Worm (Caenorhabditis elegans): Measurements from ENCODE around the gene cyp-31A5.

Gene cyp-31A5

ce11 chrIV:13370235-13370739, 30.8 kb upstream of the cyp-31A5 start, which contains the start of the genes rla-2, popl-7 and Y62E10A.24 (continued):
- TF ChIP-seq grh-1 (GFP tag; IDR thresholded peaks at IDR 0.05) (no peak), ceh-88 (GFP tag; IDR thresholded peaks at IDR 0.05) (no peak), unc-86 (tag; optimal IDR thresholded peaks at IDR 0.05) (no peak), hpl-2 (GFP tag; optimal IDR thresholded peaks at IDR 0.05) (no peak), elt-2 (tag; optimal IDR thresholded peaks at IDR 0.05) (no peak), ceh-82 (tag; optimal IDR thresholded peaks at IDR 0.05) (peak in 2 of 3 experiments; percentile 10 to 33), snu-23 (GFP tag; optimal IDR thresholded peaks at IDR 0.05) (peak; percentile 35), blmp-1 (tag; optimal IDR thresholded peaks at IDR 0.05) (peak; percentile 28), fkh-10 (GFP tag; optimal IDR thresholded peaks at IDR 0.05) (no peak), ceh-90 (tag; optimal IDR thresholded peaks at IDR 0.05) (no peak), mdl-1 (tag; optimal IDR thresholded peaks at IDR 0.05) (no peak), ztf-4 (tag; optimal IDR thresholded peaks at IDR 0.05) (no peak), fkh-8 (tag; optimal IDR thresholded peaks at IDR 0.05) (no peak), C16A3.4 (tag; optimal IDR thresholded peaks at IDR 0.05) (peak; percentile 6), hlh-17 (GFP tag; optimal IDR thresholded peaks at IDR 0.05; ENCODE audit: borderline replicate concordance) (no peak), aha-1 (tag; optimal IDR thresholded peaks at IDR 0.05) (no peak), egl-27 (tag; optimal IDR thresholded peaks at IDR 0.05) (no peak), C34B4.2 (tag; optimal IDR thresholded peaks at IDR 0.05) (no peak)

DNA sequence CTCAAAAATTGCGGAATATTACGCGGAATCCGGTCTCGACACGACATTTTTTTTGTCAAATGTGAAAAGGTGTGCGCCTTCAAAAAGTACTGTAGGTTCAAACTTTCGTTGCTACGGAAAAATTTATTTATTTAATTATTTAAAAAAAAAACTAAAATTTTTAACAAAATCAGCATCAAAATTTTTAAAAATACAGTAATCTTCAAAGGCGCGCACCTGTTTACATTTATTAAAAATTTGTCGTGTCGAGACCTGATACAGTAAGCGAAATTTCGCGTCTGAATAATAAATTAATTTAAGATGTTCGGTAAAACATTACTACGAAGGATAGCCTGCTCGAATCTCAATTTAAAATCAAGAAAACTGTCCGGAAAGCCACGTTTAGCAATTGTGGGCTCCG, 29.4 kb upstream of the cyp-31A5 start, which contains the start of gene Y62E10A.6:
Gene Y62E10A.6 (plus strand): TSS at position 301 of the 400 bp plus-strand sequence.
- TF ChIP-seq grh-1 (GFP tag; IDR thresholded peaks at IDR 0.05) (no peak), F16B12.6 (tag; optimal IDR thresholded peaks at IDR 0.05) (no peak), nhr-11 (tag; optimal IDR thresholded peaks at IDR 0.05) (no peak), egl-13 (tag; optimal IDR thresholded peaks at IDR 0.05) (no peak), aha-1 (tag; optimal IDR thresholded peaks at IDR 0.05) (no peak), ztf-11 (tag; optimal IDR thresholded peaks at IDR 0.05) (no peak), aly-2 (tag; optimal IDR thresholded peaks at IDR 0.05) (no peak)

- TF ChIP-seq lin-15B (tag; optimal IDR thresholded peaks at IDR 0.05) (no peak), nhr-71 (tag; optimal IDR thresholded peaks at IDR 0.05) (no peak), lsy-2 (tag; optimal IDR thresholded peaks at IDR 0.05) (no peak), mdl-1 (tag; optimal IDR thresholded peaks at IDR 0.05) (no peak)
These were observed 26.2 kb upstream of the cyp-31A5 start for ce11 chrIV:13374918-13375317.

- TF ChIP-seq nhr-84 (tag; optimal IDR thresholded peaks at IDR 0.05) (no peak), C16A3.4 (tag; optimal IDR thresholded peaks at IDR 0.05) (no peak), nhr-47 (tag; optimal IDR thresholded peaks at IDR 0.05) (no peak), ztf-11 (tag; optimal IDR thresholded peaks at IDR 0.05) (no peak), snu-23 (GFP tag; optimal IDR thresholded peaks at IDR 0.05) (no peak), elt-3 (tag; optimal IDR thresholded peaks at IDR 0.05) (no peak)
These were observed 23.4 kb upstream of the cyp-31A5 start, which contains the start of gene mau-8 for ce11 chrIV:13377716-13378115. Gene mau-8, plus strand, starts transcription at chrIV:13378016.

- TF ChIP-seq efl-1 (optimal IDR thresholded peaks at IDR 0.05), result no peak
- peak in 1 of 2 experiments; percentile 58 for TF ChIP-seq efl-1 (GFP tag; optimal IDR thresholded peaks at IDR 0.05 in 1 of 2)
- no peak for TF ChIP-seq egl-13 (tag; optimal IDR thresholded peaks at IDR 0.05)
These were observed 20.6 kb upstream of the cyp-31A5 start for ce11 chrIV:13380506-13380905.

ce11 chrIV:13381823-13382222, 19.3 kb upstream of the cyp-31A5 start, which contains the start of gene emc-3:
Gene emc-3, minus strand, starts transcription at chrIV:13381923.
- TF ChIP-seq nhr-90 (tag; optimal IDR thresholded peaks at IDR 0.05; ENCODE audit: poor library complexity) (no peak), pag-3 (tag; optimal IDR thresholded peaks at IDR 0.05; ENCODE audit: borderline replicate concordance, insufficient read depth) (no peak), irx-1 (tag; optimal IDR thresholded peaks at IDR 0.05) (no peak), isw-1 (GFP tag; IDR thresholded peaks at IDR 0.05) (no peak)
